Fruit fly (Drosophila melanogaster): ENCODE results near the gene Klp98A.

DNA sequence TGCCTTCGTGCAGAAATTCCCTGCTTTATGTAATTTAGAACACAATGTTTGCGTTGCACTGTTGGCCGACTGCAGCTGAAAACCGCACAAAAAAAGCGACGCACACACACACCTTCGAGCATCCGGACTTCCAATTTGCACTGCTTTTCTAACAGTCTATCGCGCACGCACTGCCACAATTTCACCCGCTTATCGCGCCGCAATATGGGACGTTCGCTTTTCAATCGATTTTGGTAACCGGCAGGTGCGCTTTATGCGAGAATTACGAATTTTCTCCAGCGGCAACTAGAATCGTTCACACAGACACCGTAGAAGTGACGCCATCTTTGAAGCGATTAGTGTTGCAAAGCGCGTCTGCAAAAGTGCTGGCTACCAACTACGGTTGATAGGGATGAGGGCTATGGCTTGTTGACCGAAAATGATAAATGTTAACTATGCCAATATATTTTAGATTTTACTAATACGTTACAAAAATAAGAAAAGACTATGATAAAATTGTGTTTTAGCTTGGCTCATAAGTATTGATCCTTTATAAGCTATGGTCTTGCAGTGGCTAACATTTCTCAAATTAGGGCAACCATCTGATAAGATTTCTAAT lies 23.0 kb upstream of the Klp98A start, which contains the start of gene wdb:
- TF ChIP-seq psq (optimal IDR thresholded peaks at IDR 0.05), result no peak
- no peak for TF ChIP-seq insv (optimal IDR thresholded peaks at IDR 0.05)
- TF ChIP-seq Myc (optimal IDR thresholded peaks at IDR 0.05), result no peak
- TF ChIP-seq h (optimal IDR thresholded peaks at IDR 0.05), result no peak
- TF ChIP-seq ttk (optimal IDR thresholded peaks at IDR 0.05), result no peak
- no peak for TF ChIP-seq Sin3A (optimal IDR thresholded peaks at IDR 0.05)
